Worm (Caenorhabditis elegans): Measurements from ENCODE around the gene W08F4.1.
"Not testable (repeated sequence)": the region's sequence is repeated elsewhere in the genome, so short reads cannot be mapped to it uniquely, and the experiment has no call there.

Gene W08F4.1

DNA sequence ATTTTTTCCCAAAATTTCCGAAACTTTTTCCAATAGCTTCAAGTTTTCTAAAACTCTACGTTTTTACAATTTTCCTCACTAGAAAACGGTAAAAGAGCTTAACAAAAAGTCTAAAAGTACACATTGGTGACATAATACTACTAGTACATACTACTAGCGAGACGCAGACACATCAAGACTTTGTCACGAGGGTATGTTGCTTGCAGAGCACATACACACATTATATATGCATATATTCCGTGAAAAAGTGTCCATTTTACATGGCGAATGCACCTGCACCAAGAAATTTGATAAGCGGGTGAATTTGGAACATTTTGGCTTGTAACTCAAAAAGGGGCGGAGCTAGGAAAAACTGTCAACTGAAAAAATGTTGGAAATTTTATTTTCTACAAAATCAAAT is 8.0 kb downstream of the W08F4.1 start:
- TF ChIP-seq tab-1 (GFP tag; IDR thresholded peaks at IDR 0.05) (no peak), cog-1 (tag; optimal IDR thresholded peaks at IDR 0.05) (peak; percentile 43), flt-1 (GFP tag; IDR thresholded peaks at IDR 0.05) (no peak)

DNA sequence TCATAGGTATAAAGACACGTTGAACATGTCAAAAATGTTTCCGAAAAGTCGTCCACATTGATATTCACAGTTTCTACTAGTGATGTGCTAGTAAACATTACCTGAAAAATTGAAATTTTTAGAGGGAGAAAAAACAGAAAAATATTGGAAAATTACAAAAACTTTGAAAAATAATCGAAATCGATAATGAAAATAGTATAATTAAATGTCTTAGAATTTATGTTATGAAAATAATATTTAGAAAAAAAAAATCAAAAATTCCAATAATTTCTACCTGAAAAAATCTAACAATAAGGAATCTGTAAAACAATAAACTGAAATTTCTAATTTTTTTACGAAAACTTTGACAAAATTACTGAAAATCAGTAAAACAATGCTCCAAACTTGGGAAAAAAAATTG is 8.7 kb downstream of the W08F4.1 start, which contains the start of gene nhl-3:
nhl-3 (minus strand) TSS at position 101 of the 400 bp plus-strand sequence.
- TF ChIP-seq T22C8.4 (GFP tag; IDR thresholded peaks at IDR 0.05) = no peak
- no peak for TF ChIP-seq ztf-23 (GFP tag; IDR thresholded peaks at IDR 0.05)
- TF ChIP-seq tab-1 (GFP tag; IDR thresholded peaks at IDR 0.05) = no peak
- no peak for TF ChIP-seq klf-2 (GFP tag; conservative IDR thresholded peaks at IDR 0.05)
- no peak for TF ChIP-seq med-1 (GFP tag; optimal IDR thresholded peaks at IDR 0.05; ENCODE audit: insufficient read depth)
- no peak for TF ChIP-seq ztf-29 (GFP tag; IDR thresholded peaks at IDR 0.05)
- TF ChIP-seq ref-1 (GFP tag; conservative IDR thresholded peaks at IDR 0.05) = no peak
- no peak for TF ChIP-seq cog-1 (tag; optimal IDR thresholded peaks at IDR 0.05)
- no peak for TF ChIP-seq flt-1 (GFP tag; IDR thresholded peaks at IDR 0.05)

DNA sequence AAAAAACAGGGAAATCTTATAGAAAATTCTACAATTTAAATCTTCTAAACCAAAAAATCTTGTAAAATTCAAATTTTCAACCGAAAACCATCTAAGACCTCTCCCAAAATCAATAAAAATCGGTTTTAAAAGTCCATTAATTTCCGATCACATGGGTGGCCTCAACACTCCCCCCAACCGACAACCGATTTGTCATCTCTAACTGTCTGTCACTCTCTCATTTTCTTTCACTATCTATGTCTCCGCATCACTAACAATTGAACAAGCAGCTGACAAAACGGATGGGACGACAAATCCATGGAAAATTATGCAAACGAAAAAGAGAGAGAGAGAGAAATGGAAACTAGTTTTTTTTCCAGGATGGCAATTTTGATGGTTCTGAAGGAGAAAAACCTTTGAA is 9.6 kb downstream of the W08F4.1 start:
- TF ChIP-seq cog-1 (tag; optimal IDR thresholded peaks at IDR 0.05) (peak; percentile 64), T22C8.4 (GFP tag; IDR thresholded peaks at IDR 0.05) (no peak), tab-1 (GFP tag; IDR thresholded peaks at IDR 0.05) (no peak)

DNA sequence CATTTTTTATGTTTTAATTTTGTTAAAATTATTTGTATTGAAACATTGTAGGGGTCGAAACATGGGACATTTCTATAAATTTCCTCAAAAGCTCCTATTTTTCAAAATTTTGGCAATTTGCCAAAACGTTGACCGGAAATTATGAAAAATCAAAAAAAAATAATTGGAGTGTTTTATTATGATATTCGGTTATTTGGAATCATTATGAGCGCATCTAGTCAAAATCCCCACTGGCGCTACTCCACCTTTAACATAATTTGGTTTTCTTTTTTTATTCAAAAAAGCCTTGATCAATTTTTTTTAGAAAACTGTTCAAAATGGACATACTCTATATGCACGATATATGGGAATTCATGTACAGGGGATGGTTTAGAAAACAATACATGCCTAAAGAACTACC is 11.9 kb downstream of the W08F4.1 start, which contains the start of gene W04H10.2:
W04H10.2 (plus strand) TSS at position 301 of the 400 bp plus-strand sequence.
- TF ChIP-seq tab-1 (GFP tag; IDR thresholded peaks at IDR 0.05) = no peak
- TF ChIP-seq flt-1 (GFP tag; IDR thresholded peaks at IDR 0.05) = no peak
- TF ChIP-seq ref-1 (GFP tag; conservative IDR thresholded peaks at IDR 0.05) = no peak
- no peak for TF ChIP-seq med-1 (GFP tag; optimal IDR thresholded peaks at IDR 0.05; ENCODE audit: insufficient read depth)
- TF ChIP-seq ztf-23 (GFP tag; IDR thresholded peaks at IDR 0.05) = no peak
- TF ChIP-seq klf-2 (GFP tag; conservative IDR thresholded peaks at IDR 0.05) = no peak
- TF ChIP-seq cog-1 (tag; optimal IDR thresholded peaks at IDR 0.05) = no peak
- TF ChIP-seq ztf-29 (GFP tag; IDR thresholded peaks at IDR 0.05) = no peak
- no peak for TF ChIP-seq T22C8.4 (GFP tag; IDR thresholded peaks at IDR 0.05)

DNA sequence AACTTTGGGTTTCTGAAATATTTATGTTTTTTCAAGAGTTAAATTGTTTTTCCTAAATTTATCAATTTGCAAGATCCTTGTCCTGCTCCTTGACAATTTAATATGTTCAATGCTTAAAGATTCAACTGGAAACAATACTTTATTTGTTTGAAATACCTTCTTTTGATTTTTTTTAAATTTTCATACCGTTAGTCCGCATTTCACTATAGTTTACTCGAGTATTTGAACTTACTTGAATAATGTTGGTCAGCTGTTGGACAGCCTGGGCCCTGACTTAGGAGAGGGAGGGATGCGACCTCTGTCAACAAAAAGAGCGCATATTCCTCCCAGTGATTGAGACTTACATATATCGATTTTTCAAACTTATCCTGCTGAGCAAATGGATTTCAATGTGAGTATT is 12.7 kb downstream of the W08F4.1 start, which contains the start of gene W04H10.5:
W04H10.5 (plus strand) TSS at position 301 of the 400 bp plus-strand sequence.
- TF ChIP-seq T22C8.4 (GFP tag; IDR thresholded peaks at IDR 0.05) = no peak
- no peak for TF ChIP-seq tab-1 (GFP tag; IDR thresholded peaks at IDR 0.05)
- no peak for TF ChIP-seq ztf-29 (GFP tag; IDR thresholded peaks at IDR 0.05)
- TF ChIP-seq klf-2 (GFP tag; conservative IDR thresholded peaks at IDR 0.05) = no peak
- no peak for TF ChIP-seq ref-1 (GFP tag; conservative IDR thresholded peaks at IDR 0.05)

DNA sequence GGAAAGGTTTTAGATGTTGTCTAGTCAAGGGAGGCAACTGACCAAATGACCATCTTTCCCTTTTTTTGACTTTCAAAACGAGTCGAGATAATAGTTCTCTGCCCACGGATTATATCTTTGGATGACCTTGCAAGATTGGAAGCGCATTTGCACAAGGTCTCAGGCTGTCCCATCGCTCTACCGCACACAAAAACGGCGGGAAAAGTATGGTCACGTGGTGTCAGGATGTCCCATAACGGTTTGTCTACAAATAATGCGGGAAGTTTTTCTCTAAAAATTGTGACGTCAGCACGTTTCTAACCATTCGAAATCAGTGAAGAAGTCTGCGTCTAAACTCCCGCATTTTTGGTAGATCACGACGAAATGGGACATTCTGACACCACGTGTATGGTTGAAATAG is 15.0 kb downstream of the W08F4.1 start, which contains the start of gene W04H10.6:
W04H10.6 (minus strand) TSS at position 101 of the 400 bp plus-strand sequence.
- no peak for TF ChIP-seq T22C8.4 (GFP tag; IDR thresholded peaks at IDR 0.05)
- no peak for TF ChIP-seq cog-1 (tag; optimal IDR thresholded peaks at IDR 0.05)
- no peak for TF ChIP-seq med-1 (GFP tag; optimal IDR thresholded peaks at IDR 0.05; ENCODE audit: insufficient read depth)
- no peak for TF ChIP-seq ztf-29 (GFP tag; IDR thresholded peaks at IDR 0.05)
- no peak for TF ChIP-seq ref-1 (GFP tag; conservative IDR thresholded peaks at IDR 0.05)
- no peak for TF ChIP-seq ztf-23 (GFP tag; IDR thresholded peaks at IDR 0.05)
- TF ChIP-seq tab-1 (GFP tag; IDR thresholded peaks at IDR 0.05) = no peak
- TF ChIP-seq flt-1 (GFP tag; IDR thresholded peaks at IDR 0.05) = no peak
- TF ChIP-seq klf-2 (GFP tag; conservative IDR thresholded peaks at IDR 0.05) = no peak

DNA sequence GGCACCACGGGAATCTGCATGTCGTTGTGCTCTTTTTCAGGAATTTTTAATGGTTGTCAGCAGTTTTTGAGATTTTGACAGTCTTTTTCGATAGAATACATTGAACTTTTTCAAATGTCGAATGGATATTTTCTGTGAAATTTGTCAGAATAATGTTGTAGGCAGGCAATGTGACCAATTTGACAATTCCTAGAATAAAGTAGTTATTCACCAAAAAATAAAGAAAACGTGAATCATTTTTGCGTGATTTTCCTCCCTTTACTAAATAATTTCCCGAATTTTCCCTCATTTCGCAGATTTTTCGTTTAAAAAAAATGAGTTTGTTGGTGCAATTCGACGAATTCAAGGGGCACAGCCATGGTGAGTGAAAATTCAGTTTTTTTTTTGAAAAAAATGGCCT is 15.4 kb downstream of the W08F4.1 start, which contains the start of gene W04H10.1:
W04H10.1 (plus strand) TSS at position 301 of the 400 bp plus-strand sequence.
- no peak for TF ChIP-seq ztf-23 (GFP tag; IDR thresholded peaks at IDR 0.05)
- TF ChIP-seq T22C8.4 (GFP tag; IDR thresholded peaks at IDR 0.05) = no peak
- no peak for TF ChIP-seq ref-1 (GFP tag; conservative IDR thresholded peaks at IDR 0.05)
- no peak for TF ChIP-seq tab-1 (GFP tag; IDR thresholded peaks at IDR 0.05)
- no peak for TF ChIP-seq klf-2 (GFP tag; conservative IDR thresholded peaks at IDR 0.05)
- no peak for TF ChIP-seq flt-1 (GFP tag; IDR thresholded peaks at IDR 0.05)
- no peak for TF ChIP-seq med-1 (GFP tag; optimal IDR thresholded peaks at IDR 0.05; ENCODE audit: insufficient read depth)
- TF ChIP-seq ztf-29 (GFP tag; IDR thresholded peaks at IDR 0.05) = no peak
- TF ChIP-seq cog-1 (tag; optimal IDR thresholded peaks at IDR 0.05) = no peak

DNA sequence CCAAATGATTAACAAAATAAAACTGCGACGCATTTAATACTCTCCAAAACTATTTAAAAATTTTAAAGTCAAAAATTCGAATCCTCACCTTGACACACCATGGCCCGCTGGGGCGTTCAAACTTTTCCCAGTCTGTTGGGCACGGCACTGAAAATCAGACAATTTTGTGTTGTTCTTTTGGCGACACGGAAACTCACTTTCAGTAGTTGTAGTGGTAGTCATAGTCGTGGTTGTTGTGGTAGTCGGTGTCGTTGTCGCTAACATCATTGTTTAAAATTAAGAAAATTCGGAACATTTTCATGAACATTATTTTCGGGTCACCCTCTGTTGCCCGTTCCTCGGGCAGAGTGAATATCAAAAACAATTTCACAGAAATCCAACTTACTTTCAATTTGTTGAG is 19.0 kb downstream of the W08F4.1 start, which contains the start of gene clec-118:
clec-118 (minus strand) TSS at position 101 of the 400 bp plus-strand sequence.
- TF ChIP-seq cog-1 (tag; optimal IDR thresholded peaks at IDR 0.05); med-1 (GFP tag; optimal IDR thresholded peaks at IDR 0.05; ENCODE audit: insufficient read depth); ztf-29 (GFP tag; IDR thresholded peaks at IDR 0.05): not testable (repeated sequence)

DNA sequence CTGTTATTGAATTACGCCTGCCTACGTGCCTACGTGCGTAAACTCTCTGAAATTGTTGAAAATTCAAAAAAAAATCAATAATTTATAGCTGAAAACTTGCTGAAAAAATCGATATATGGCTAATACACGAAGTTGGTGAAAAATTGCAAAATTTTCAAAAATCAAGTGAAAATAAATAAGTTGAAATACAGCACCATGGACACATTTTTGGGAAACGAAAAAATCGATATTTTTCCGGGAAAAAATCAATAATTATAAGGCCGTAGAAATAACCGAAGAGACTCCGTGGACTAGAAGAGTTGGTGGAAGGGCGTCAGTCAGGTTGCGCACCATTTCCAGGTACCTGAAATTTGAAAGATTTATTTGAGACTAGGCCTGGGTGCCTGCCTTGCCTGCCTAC is 21.4 kb downstream of the W08F4.1 start:
- TF ChIP-seq flt-1 (GFP tag; IDR thresholded peaks at IDR 0.05) (no peak), ztf-29 (GFP tag; IDR thresholded peaks at IDR 0.05) (no peak), tab-1 (GFP tag; IDR thresholded peaks at IDR 0.05) (no peak), ref-1 (GFP tag; conservative IDR thresholded peaks at IDR 0.05) (no peak), klf-2 (GFP tag; conservative IDR thresholded peaks at IDR 0.05) (no peak), ztf-23 (GFP tag; IDR thresholded peaks at IDR 0.05) (no peak), med-1 (GFP tag; optimal IDR thresholded peaks at IDR 0.05; ENCODE audit: insufficient read depth) (no peak), T22C8.4 (GFP tag; IDR thresholded peaks at IDR 0.05) (peak; percentile 77)

DNA sequence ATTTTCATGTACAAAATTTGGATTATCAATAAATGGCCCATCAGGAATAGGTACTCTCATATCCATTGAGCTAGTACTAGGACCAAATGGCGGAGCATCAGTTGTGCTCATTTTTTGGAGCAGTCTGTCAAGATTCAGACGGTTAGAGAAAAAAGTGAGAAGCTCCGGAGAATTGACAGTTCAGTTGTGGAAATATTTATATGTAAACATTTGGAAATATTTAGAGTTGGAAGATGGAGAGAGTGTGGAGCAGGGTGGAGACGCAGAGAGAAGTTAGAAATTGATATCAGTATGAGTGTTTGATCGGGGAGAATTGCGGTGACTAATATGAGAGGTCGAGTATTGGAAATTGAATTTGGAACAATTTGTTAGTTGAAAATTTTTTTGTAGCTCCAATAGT is 27.8 kb downstream of the W08F4.1 start:
- TF ChIP-seq tab-1 (GFP tag; IDR thresholded peaks at IDR 0.05) (no peak), ztf-23 (GFP tag; IDR thresholded peaks at IDR 0.05) (no peak), cog-1 (tag; optimal IDR thresholded peaks at IDR 0.05) (no peak)

DNA sequence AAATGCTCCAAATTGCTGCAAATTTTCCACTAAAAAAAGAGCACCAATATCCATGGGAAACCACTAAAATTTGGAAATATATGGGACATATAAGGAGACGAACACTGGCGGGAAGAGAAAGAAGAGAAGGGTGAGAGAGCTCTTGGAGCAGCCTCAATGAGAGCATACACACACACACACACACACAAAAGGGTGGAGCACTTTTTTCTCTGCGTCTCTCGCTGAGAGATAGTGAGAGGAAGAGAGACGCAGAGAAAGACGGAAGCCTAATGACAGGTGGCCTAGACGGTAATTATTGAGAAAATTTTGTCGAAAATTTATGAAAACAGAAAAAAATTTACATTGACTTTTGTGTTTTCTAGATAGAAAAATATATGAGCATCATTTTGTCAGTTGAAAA is 29.2 kb downstream of the W08F4.1 start:
- TF ChIP-seq flt-1 (GFP tag; IDR thresholded peaks at IDR 0.05) (0 out of 2 replicates have a peak, but pooled peaks have one; percentile 12), klf-2 (GFP tag; conservative IDR thresholded peaks at IDR 0.05) (no peak), ztf-29 (GFP tag; IDR thresholded peaks at IDR 0.05) (peak; percentile 37; the same call in 1 of the 2 replicates), cog-1 (tag; optimal IDR thresholded peaks at IDR 0.05) (no peak), med-1 (GFP tag; optimal IDR thresholded peaks at IDR 0.05; ENCODE audit: insufficient read depth) (no peak), ref-1 (GFP tag; conservative IDR thresholded peaks at IDR 0.05) (no peak)

Data from whole organism, midembryonic.